Fruit fly (Drosophila melanogaster): ENCODE measurements around the gene CG18754.
A peak's percentile ranks its signal among the peaks of the same experiment; 100 is the strongest.

The CG18754 gene

dm6 chr3R:23726740-23727139 lies 42.9 kb downstream of the CG18754 start (continued):
- TF ChIP-seq zen (tag; optimal IDR thresholded peaks at IDR 0.05): peak; percentile 41
- peak in 1 of 2 experiments; percentile 50 for TF ChIP-seq Eip74EF (GFP tag; optimal IDR thresholded peaks at IDR 0.05)
- TF ChIP-seq salm (tag; optimal IDR thresholded peaks at IDR 0.05): peak; percentile 39
- peak; percentile 82 for TF ChIP-seq CG7556 (GFP tag; optimal IDR thresholded peaks at IDR 0.05)
- TF ChIP-seq gcm (GFP tag; optimal IDR thresholded peaks at IDR 0.05): peak; percentile 52
- TF ChIP-seq Bdp1 (GFP tag; optimal IDR thresholded peaks at IDR 0.05): peak; percentile 52
- no peak; the same call in 2 of the 3 replicates for TF ChIP-seq ase (GFP tag; IDR thresholded peaks at IDR 0.05)
- peak; percentile 81 for TF ChIP-seq sd (tag; optimal IDR thresholded peaks at IDR 0.05)
- no peak for TF ChIP-seq Dfd (GFP tag; optimal IDR thresholded peaks at IDR 0.05)
- TF ChIP-seq CG6175 (GFP tag; IDR thresholded peaks at IDR 0.05): peak; percentile 79; the same call in 2 of the 3 replicates
- TF ChIP-seq dan (GFP tag; IDR thresholded peaks at IDR 0.05): no peak
- peak; percentile 43 for TF ChIP-seq CG9609 (GFP tag; optimal IDR thresholded peaks at IDR 0.05)
- no peak for TF ChIP-seq pan (optimal IDR thresholded peaks at IDR 0.05)
- TF ChIP-seq pan (GFP tag; optimal IDR thresholded peaks at IDR 0.05 in 1 of 2, IDR thresholded peaks at IDR 0.05 in 1 of 2): peak in 1 of 2 experiments; percentile 88
- peak; percentile 33 for TF ChIP-seq sqz (GFP tag; optimal IDR thresholded peaks at IDR 0.05)
- peak; percentile 78 for TF ChIP-seq CG6854 (GFP tag; optimal IDR thresholded peaks at IDR 0.05)
- TF ChIP-seq nerfin-2 (GFP tag; IDR thresholded peaks at IDR 0.05; ENCODE audit: partially characterized antibody): no peak
- peak in 1 of 2 experiments; percentile 11 for TF ChIP-seq eve (GFP tag; optimal IDR thresholded peaks at IDR 0.05)
- TF ChIP-seq CG31388 (GFP tag; optimal IDR thresholded peaks at IDR 0.05): no peak
- no peak for TF ChIP-seq z (GFP tag; IDR thresholded peaks at IDR 0.05)
- TF ChIP-seq Side (GFP tag; optimal IDR thresholded peaks at IDR 0.05): peak; percentile 73
- TF ChIP-seq Chrac-16 (GFP tag; optimal IDR thresholded peaks at IDR 0.05): peak; percentile 56
- no peak for TF ChIP-seq fru (optimal IDR thresholded peaks at IDR 0.05)
- peak; percentile 89 for TF ChIP-seq sob (GFP tag; IDR thresholded peaks at IDR 0.05)
- no peak for TF ChIP-seq peb (GFP tag; IDR thresholded peaks at IDR 0.05)
- TF ChIP-seq esg (GFP tag; conservative IDR thresholded peaks at IDR 0.05): peak; percentile 70
- no peak for TF ChIP-seq CG4707 (GFP tag; optimal IDR thresholded peaks at IDR 0.05)
- TF ChIP-seq CG13624 (GFP tag; optimal IDR thresholded peaks at IDR 0.05): peak; percentile 78
- peak; percentile 73 for TF ChIP-seq maf-S (GFP tag; optimal IDR thresholded peaks at IDR 0.05)
- peak; percentile 86 for TF ChIP-seq CG10147 (GFP tag; optimal IDR thresholded peaks at IDR 0.05)
- no peak for TF ChIP-seq trh (GFP tag; optimal IDR thresholded peaks at IDR 0.05)
- no peak for TF ChIP-seq fd102C (GFP tag; optimal IDR thresholded peaks at IDR 0.05)
- TF ChIP-seq run (tag; optimal IDR thresholded peaks at IDR 0.05): peak; percentile 60
- peak; percentile 67; the same call in 1 of the 3 replicates for TF ChIP-seq Mrtf (GFP tag; IDR thresholded peaks at IDR 0.05)
- TF ChIP-seq CG10959 (GFP tag; IDR thresholded peaks at IDR 0.05): no peak
- peak; percentile 86 for TF ChIP-seq CG12659 (GFP tag; optimal IDR thresholded peaks at IDR 0.05)
- TF ChIP-seq Med (GFP tag): peak; percentile 95
- peak; percentile 80 for TF ChIP-seq H2.0 (GFP tag; IDR thresholded peaks at IDR 0.05)
- TF ChIP-seq tna (GFP tag; IDR thresholded peaks at IDR 0.05; ENCODE audit: partially characterized antibody): no peak
- TF ChIP-seq sisA (GFP tag; IDR thresholded peaks at IDR 0.05): peak; percentile 72
- peak; percentile 24 for TF ChIP-seq Ets97D (GFP tag; optimal IDR thresholded peaks at IDR 0.05)
- TF ChIP-seq CG17359 (tag; optimal IDR thresholded peaks at IDR 0.05): peak; percentile 85
- TF ChIP-seq CG12299 (tag; optimal IDR thresholded peaks at IDR 0.05): peak; percentile 37
- TF ChIP-seq bbx (GFP tag; IDR thresholded peaks at IDR 0.05; ENCODE audit: partially characterized antibody): no peak
- TF ChIP-seq CG32767 (GFP tag; IDR thresholded peaks at IDR 0.05): 0 out of 2 replicates have a peak, but pooled peaks have one; percentile 18
- peak; percentile 67 for TF ChIP-seq B-H1 (GFP tag; IDR thresholded peaks at IDR 0.05)
- TF ChIP-seq CG2120 (GFP tag; optimal IDR thresholded peaks at IDR 0.05): peak; percentile 95
- no peak for TF ChIP-seq pita (GFP tag; optimal IDR thresholded peaks at IDR 0.05)
- TF ChIP-seq nmo (GFP tag; optimal IDR thresholded peaks at IDR 0.05): peak; percentile 71
- TF ChIP-seq Xrp1 (GFP tag; IDR thresholded peaks at IDR 0.05): peak; percentile 75
- TF ChIP-seq CG17802 (tag; optimal IDR thresholded peaks at IDR 0.05): peak; percentile 5
- peak; percentile 77 for TF ChIP-seq CG31441 (GFP tag; IDR thresholded peaks at IDR 0.05)
